Worm (Caenorhabditis elegans): ENCODE results near the gene dpyd-1.
A peak's percentile ranks its signal among the peaks of the same experiment; 100 is the strongest.

Gene dpyd-1

ce11 chrX:5429335-5429734 lies 38.3 kb upstream of the dpyd-1 start (continued):
- TF ChIP-seq zip-5 (tag; optimal IDR thresholded peaks at IDR 0.05), result peak; percentile 46
- peak; percentile 70 for TF ChIP-seq F13H6.1 (tag; optimal IDR thresholded peaks at IDR 0.05)
- TF ChIP-seq fkh-10 (GFP tag; optimal IDR thresholded peaks at IDR 0.05), result peak; percentile 93
- TF ChIP-seq hlh-8 (tag; optimal IDR thresholded peaks at IDR 0.05), result peak; percentile 88
- peak; percentile 93 for TF ChIP-seq ceh-34 (tag; optimal IDR thresholded peaks at IDR 0.05)
- TF ChIP-seq pax-1 (tag; optimal IDR thresholded peaks at IDR 0.05), result no peak
- TF ChIP-seq syd-9 (tag; optimal IDR thresholded peaks at IDR 0.05), result peak; percentile 93
- TF ChIP-seq ceh-6 (GFP tag; optimal IDR thresholded peaks at IDR 0.05), result peak; percentile 77
- no peak for TF ChIP-seq ceh-24 (tag; optimal IDR thresholded peaks at IDR 0.05)
- TF ChIP-seq ref-2 (tag; optimal IDR thresholded peaks at IDR 0.05), result peak; percentile 97
- no peak for TF ChIP-seq ama-1 (optimal IDR thresholded peaks at IDR 0.05)
- peak; percentile 99 for TF ChIP-seq ceh-18 (tag; optimal IDR thresholded peaks at IDR 0.05)
- peak; percentile 85 for TF ChIP-seq hlh-30 (tag; optimal IDR thresholded peaks at IDR 0.05; ENCODE audit: insufficient read depth)
- peak; percentile 40; the same call in 1 of the 2 replicates for TF ChIP-seq ceh-45 (GFP tag; IDR thresholded peaks at IDR 0.05)
- peak; percentile 95 for TF ChIP-seq rnt-1 (tag; optimal IDR thresholded peaks at IDR 0.05)
- TF ChIP-seq pag-3 (tag; optimal IDR thresholded peaks at IDR 0.05; ENCODE audit: borderline replicate concordance), result no peak
- no peak for TF ChIP-seq K02D7.2 (tag; optimal IDR thresholded peaks at IDR 0.05)
- peak; percentile 79 for TF ChIP-seq ceh-30 (tag; optimal IDR thresholded peaks at IDR 0.05)
- no peak for TF ChIP-seq elt-2 (tag; optimal IDR thresholded peaks at IDR 0.05)
- TF ChIP-seq unc-42 (tag; optimal IDR thresholded peaks at IDR 0.05), result peak; percentile 94
- TF ChIP-seq unc-86 (tag; optimal IDR thresholded peaks at IDR 0.05), result no peak

- TF ChIP-seq T23F11.4 (GFP tag; optimal IDR thresholded peaks at IDR 0.05), result no peak
- no peak for TF ChIP-seq npax-4 (tag; optimal IDR thresholded peaks at IDR 0.05)
- TF ChIP-seq pat-9 (tag; optimal IDR thresholded peaks at IDR 0.05), result no peak
- no peak for TF ChIP-seq elt-4 (tag; optimal IDR thresholded peaks at IDR 0.05)
These were observed 33.8 kb upstream of the dpyd-1 start for ce11 chrX:5433912-5434311.

ce11 chrX:5444863-5445262 lies 22.8 kb upstream of the dpyd-1 start, which contains the start of gene itm-2:
TSS of gene itm-2 (plus strand) at chrX:5445163.
- TF ChIP-seq F13H6.1 (tag; optimal IDR thresholded peaks at IDR 0.05) (no peak), dmd-4 (tag; optimal IDR thresholded peaks at IDR 0.05; ENCODE audit: borderline replicate concordance) (no peak), fkh-10 (GFP tag; optimal IDR thresholded peaks at IDR 0.05) (no peak), pha-4 (tag; optimal IDR thresholded peaks at IDR 0.05) (no peak), eyg-1 (tag; optimal IDR thresholded peaks at IDR 0.05) (no peak), fkh-6 (tag; optimal IDR thresholded peaks at IDR 0.05) (no peak), ceh-48 (tag; optimal IDR thresholded peaks at IDR 0.05) (no peak), hlh-15 (tag; optimal IDR thresholded peaks at IDR 0.05) (no peak), rnt-1 (tag; optimal IDR thresholded peaks at IDR 0.05) (no peak), pag-3 (tag; optimal IDR thresholded peaks at IDR 0.05; ENCODE audit: borderline replicate concordance) (no peak), elt-2 (tag; optimal IDR thresholded peaks at IDR 0.05) (no peak), hlh-6 (tag; optimal IDR thresholded peaks at IDR 0.05) (no peak), ttx-3 (tag; optimal IDR thresholded peaks at IDR 0.05) (no peak), tbx-7 (tag; optimal IDR thresholded peaks at IDR 0.05) (no peak)

ce11 chrX:5447381-5447780 lies 20.3 kb upstream of the dpyd-1 start:
- TF ChIP-seq pag-3 (tag; optimal IDR thresholded peaks at IDR 0.05; ENCODE audit: borderline replicate concordance), result no peak
- TF ChIP-seq sox-4 (tag; optimal IDR thresholded peaks at IDR 0.05), result no peak
- no peak for TF ChIP-seq mec-3 (tag; optimal IDR thresholded peaks at IDR 0.05; ENCODE audit: borderline replicate concordance)
- TF ChIP-seq nhr-11 (tag; optimal IDR thresholded peaks at IDR 0.05), result no peak
- no peak for TF ChIP-seq hlh-15 (tag; optimal IDR thresholded peaks at IDR 0.05)
- TF ChIP-seq pros-1 (tag; optimal IDR thresholded peaks at IDR 0.05), result no peak
- no peak for TF ChIP-seq sdc-2 (tag; optimal IDR thresholded peaks at IDR 0.05)
- TF ChIP-seq ceh-2 (tag; optimal IDR thresholded peaks at IDR 0.05), result no peak
- TF ChIP-seq hlh-13 (GFP tag; optimal IDR thresholded peaks at IDR 0.05), result no peak
- no peak for TF ChIP-seq pha-2 (tag; optimal IDR thresholded peaks at IDR 0.05)
- TF ChIP-seq odd-2 (tag; optimal IDR thresholded peaks at IDR 0.05), result no peak
- no peak for TF ChIP-seq fkh-10 (GFP tag; optimal IDR thresholded peaks at IDR 0.05)
